Worm (Caenorhabditis elegans): ENCODE measurements around the gene mcu-1.
A peak's percentile ranks its signal among the peaks of the same experiment; 100 is the strongest.

mcu-1 gene

ce11 chrIV:5947555-5948151, 8.6 kb upstream of the mcu-1 start, which contains the start of gene rps-25 (continued):
- TF ChIP-seq efl-1 (optimal IDR thresholded peaks at IDR 0.05) (peak; percentile 61 to 72), efl-1 (GFP tag; optimal IDR thresholded peaks at IDR 0.05 in 1 of 2) (peak in 1 of 2 experiments; percentile 48), lin-39 (tag; optimal IDR thresholded peaks at IDR 0.05) (peak; percentile 33), tlp-1 (tag; optimal IDR thresholded peaks at IDR 0.05) (no peak), Y116A8C.19 (tag; optimal IDR thresholded peaks at IDR 0.05; ENCODE audit: borderline replicate concordance) (no peak), nhr-90 (tag; optimal IDR thresholded peaks at IDR 0.05; ENCODE audit: poor library complexity) (peak; percentile 20), ceh-82 (tag; optimal IDR thresholded peaks at IDR 0.05) (peak in 2 of 3 experiments; percentile 10 to 74), nhr-20 (tag; optimal IDR thresholded peaks at IDR 0.05) (peak; percentile 45), lsy-2 (tag; optimal IDR thresholded peaks at IDR 0.05) (peak; percentile 81 to 97), swsn-7 (tag; optimal IDR thresholded peaks at IDR 0.05) (peak; percentile 53), dpl-1 (GFP tag; optimal IDR thresholded peaks at IDR 0.05) (peak; percentile 40 to 62 (median 54)), dsc-1 (tag; optimal IDR thresholded peaks at IDR 0.05) (peak; percentile 9), jun-1 (tag; optimal IDR thresholded peaks at IDR 0.05) (no peak)

ce11 chrIV:5946602-5947444, 7.8 kb upstream of the mcu-1 start, which contains the start of gene inx-7:
inx-7 (minus strand) TSS chrIV:5946638.
- TF ChIP-seq nhr-85 (tag) = no peak
- no peak for TF ChIP-seq pax-3 (tag; optimal IDR thresholded peaks at IDR 0.05)
- no peak for TF ChIP-seq mef-2 (tag; optimal IDR thresholded peaks at IDR 0.05)
- no peak for TF ChIP-seq ceh-63 (GFP tag; optimal IDR thresholded peaks at IDR 0.05)
- no peak for TF ChIP-seq C04F5.9 (tag; optimal IDR thresholded peaks at IDR 0.05)
- TF ChIP-seq ztf-4 (tag; optimal IDR thresholded peaks at IDR 0.05) = peak; percentile 3
- TF ChIP-seq grh-1 (GFP tag; IDR thresholded peaks at IDR 0.05) = no peak
- no peak for TF ChIP-seq ama-1 (optimal IDR thresholded peaks at IDR 0.05)
- TF ChIP-seq lin-14 (GFP tag; optimal IDR thresholded peaks at IDR 0.05) = peak; percentile 26
- no peak for TF ChIP-seq tbx-2 (tag; optimal IDR thresholded peaks at IDR 0.05)
- no peak for TF ChIP-seq aha-1 (tag; optimal IDR thresholded peaks at IDR 0.05)
- no peak for TF ChIP-seq lin-13 (GFP tag; optimal IDR thresholded peaks at IDR 0.05)
- no peak for TF ChIP-seq mab-9 (GFP tag; IDR thresholded peaks at IDR 0.05)
- TF ChIP-seq nhr-47 (tag; optimal IDR thresholded peaks at IDR 0.05) = peak; percentile 49
- TF ChIP-seq lsy-2 (tag; optimal IDR thresholded peaks at IDR 0.05) = peak in 1 of 2 experiments; percentile 57
- no peak for TF ChIP-seq fkh-8 (tag; optimal IDR thresholded peaks at IDR 0.05)
- no peak for TF ChIP-seq nhr-84 (tag; optimal IDR thresholded peaks at IDR 0.05)
- peak; percentile 43 for TF ChIP-seq nhr-71 (tag; optimal IDR thresholded peaks at IDR 0.05)
- TF ChIP-seq F16B12.6 (tag; optimal IDR thresholded peaks at IDR 0.05) = no peak
- TF ChIP-seq C34B4.2 (tag; optimal IDR thresholded peaks at IDR 0.05) = no peak
- no peak for TF ChIP-seq ceh-82 (tag; optimal IDR thresholded peaks at IDR 0.05)
- TF ChIP-seq sox-4 (tag; optimal IDR thresholded peaks at IDR 0.05) = no peak
- peak; percentile 16 for TF ChIP-seq elt-2 (tag; optimal IDR thresholded peaks at IDR 0.05)
- no peak for TF ChIP-seq dsc-1 (tag; optimal IDR thresholded peaks at IDR 0.05)
- peak; percentile 0 to 15 for TF ChIP-seq efl-1 (optimal IDR thresholded peaks at IDR 0.05)
- peak in 1 of 2 experiments; percentile 70 for TF ChIP-seq efl-1 (GFP tag; optimal IDR thresholded peaks at IDR 0.05 in 1 of 2)
- TF ChIP-seq tlp-1 (tag; optimal IDR thresholded peaks at IDR 0.05) = no peak
- TF ChIP-seq sup-37 (GFP tag; optimal IDR thresholded peaks at IDR 0.05) = no peak
- no peak for TF ChIP-seq snpc-4 (tag; optimal IDR thresholded peaks at IDR 0.05)
- no peak for TF ChIP-seq zip-4 (GFP tag; optimal IDR thresholded peaks at IDR 0.05)
- TF ChIP-seq ztf-11 (tag; optimal IDR thresholded peaks at IDR 0.05) = no peak
- TF ChIP-seq nhr-19 (GFP tag; conservative IDR thresholded peaks at IDR 0.05) = 0 out of 2 replicates have a peak, but pooled peaks have one; percentile 16
- no peak for TF ChIP-seq lir-3 (tag; optimal IDR thresholded peaks at IDR 0.05; ENCODE audit: poor library complexity)
- TF ChIP-seq isw-1 (GFP tag; IDR thresholded peaks at IDR 0.05) = no peak
- TF ChIP-seq aly-2 (tag; optimal IDR thresholded peaks at IDR 0.05) = no peak
- no peak for TF ChIP-seq fkh-10 (GFP tag; optimal IDR thresholded peaks at IDR 0.05)
- no peak for TF ChIP-seq hpl-2 (GFP tag; optimal IDR thresholded peaks at IDR 0.05)
- no peak for TF ChIP-seq mdl-1 (tag; optimal IDR thresholded peaks at IDR 0.05)
- TF ChIP-seq swsn-7 (tag; optimal IDR thresholded peaks at IDR 0.05) = peak; percentile 27
- peak; percentile 18 for TF ChIP-seq nhr-76 (tag; optimal IDR thresholded peaks at IDR 0.05)
- TF ChIP-seq ceh-88 (GFP tag; IDR thresholded peaks at IDR 0.05) = peak; percentile 36; the same call in 1 of the 2 replicates
- TF ChIP-seq vab-15 (tag; optimal IDR thresholded peaks at IDR 0.05) = no peak
